Worm (Caenorhabditis elegans): ENCODE results near the gene tmed-1.

tmed-1 gene

DNA sequence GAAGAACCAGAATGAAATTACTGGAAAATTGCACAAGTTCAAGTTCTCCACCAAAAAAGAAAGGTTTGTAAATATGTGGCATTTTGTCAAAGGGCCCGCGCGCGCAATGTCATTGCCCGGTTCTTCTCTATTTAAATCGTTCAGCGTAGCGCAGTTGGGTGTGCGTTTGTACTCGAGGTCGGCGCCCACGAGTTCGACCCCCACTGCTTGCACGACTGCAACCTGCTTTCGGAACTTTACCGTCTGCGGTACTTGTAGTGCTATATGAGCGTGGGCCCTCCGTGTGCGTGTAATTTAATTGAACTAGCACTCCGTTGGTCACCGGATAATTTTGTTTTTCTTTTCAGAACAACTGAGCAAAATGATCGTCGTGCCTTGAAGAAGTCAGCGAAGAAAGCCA lies 8.5 kb upstream of the tmed-1 start (continued):
- no peak for TF ChIP-seq ahr-1 (tag; optimal IDR thresholded peaks at IDR 0.05)
- TF ChIP-seq C38D4.7 (GFP tag; optimal IDR thresholded peaks at IDR 0.05): no peak
- peak; percentile 54 for TF ChIP-seq ceh-6 (GFP tag; optimal IDR thresholded peaks at IDR 0.05)
- no peak for TF ChIP-seq pqm-1 (tag; optimal IDR thresholded peaks at IDR 0.05)
- no peak for TF ChIP-seq ttx-3 (tag; optimal IDR thresholded peaks at IDR 0.05)
- no peak for TF ChIP-seq ama-1 (optimal IDR thresholded peaks at IDR 0.05)
- TF ChIP-seq hlh-13 (GFP tag; optimal IDR thresholded peaks at IDR 0.05): peak; percentile 62
- peak; percentile 23 for TF ChIP-seq ceh-31 (tag; optimal IDR thresholded peaks at IDR 0.05)
- TF ChIP-seq gmeb-2 (tag; optimal IDR thresholded peaks at IDR 0.05): peak; percentile 68
- no peak for TF ChIP-seq fkh-10 (GFP tag; optimal IDR thresholded peaks at IDR 0.05)
- no peak for TF ChIP-seq F13H6.1 (tag; optimal IDR thresholded peaks at IDR 0.05)
- no peak for TF ChIP-seq lim-6 (tag; optimal IDR thresholded peaks at IDR 0.05)
- peak; percentile 4 for TF ChIP-seq mec-3 (tag; optimal IDR thresholded peaks at IDR 0.05; ENCODE audit: borderline replicate concordance)
- TF ChIP-seq nfya-1 (tag; optimal IDR thresholded peaks at IDR 0.05): peak; percentile 45
- TF ChIP-seq hlh-6 (tag; optimal IDR thresholded peaks at IDR 0.05): peak; percentile 67
- peak; percentile 36 for TF ChIP-seq ceh-19 (GFP tag; optimal IDR thresholded peaks at IDR 0.05)
- peak; percentile 76 for TF ChIP-seq pat-9 (tag; optimal IDR thresholded peaks at IDR 0.05)
- peak; percentile 65 for TF ChIP-seq ceh-2 (tag; optimal IDR thresholded peaks at IDR 0.05)
- peak; percentile 12 for TF ChIP-seq K09A11.1 (tag; optimal IDR thresholded peaks at IDR 0.05; ENCODE audit: insufficient read depth)
- no peak for TF ChIP-seq pha-4 (tag; optimal IDR thresholded peaks at IDR 0.05)
- TF ChIP-seq nhr-232 (tag; optimal IDR thresholded peaks at IDR 0.05): peak; percentile 54
- no peak for TF ChIP-seq rnt-1 (tag; optimal IDR thresholded peaks at IDR 0.05)
- peak; percentile 68 for TF ChIP-seq hlh-30 (tag; optimal IDR thresholded peaks at IDR 0.05; ENCODE audit: insufficient read depth)
- no peak for TF ChIP-seq eyg-1 (tag; optimal IDR thresholded peaks at IDR 0.05)
- TF ChIP-seq ceh-9 (tag; optimal IDR thresholded peaks at IDR 0.05): no peak
- TF ChIP-seq ztf-16 (tag; optimal IDR thresholded peaks at IDR 0.05): peak; percentile 63
- no peak for TF ChIP-seq pros-1 (tag; optimal IDR thresholded peaks at IDR 0.05)
- peak; percentile 66 for TF ChIP-seq sdc-2 (tag; optimal IDR thresholded peaks at IDR 0.05)
- peak; percentile 59 for TF ChIP-seq C08G9.2 (tag; optimal IDR thresholded peaks at IDR 0.05)
- peak; percentile 61 for TF ChIP-seq tbx-2 (tag; optimal IDR thresholded peaks at IDR 0.05)
- TF ChIP-seq ceh-14 (tag; optimal IDR thresholded peaks at IDR 0.05): peak; percentile 28
- peak; percentile 32 for TF ChIP-seq npax-4 (tag; optimal IDR thresholded peaks at IDR 0.05)
- no peak for TF ChIP-seq ceh-30 (tag; optimal IDR thresholded peaks at IDR 0.05)
- no peak for TF ChIP-seq unc-86 (tag; optimal IDR thresholded peaks at IDR 0.05)
- TF ChIP-seq T23F11.4 (GFP tag; optimal IDR thresholded peaks at IDR 0.05): peak; percentile 66
- TF ChIP-seq hlh-8 (tag; optimal IDR thresholded peaks at IDR 0.05): no peak
- peak; percentile 38 for TF ChIP-seq hlh-15 (tag; optimal IDR thresholded peaks at IDR 0.05)
- TF ChIP-seq zip-5 (tag; optimal IDR thresholded peaks at IDR 0.05): peak; percentile 71
- peak; percentile 36 for TF ChIP-seq ceh-48 (tag; optimal IDR thresholded peaks at IDR 0.05)
- TF ChIP-seq elt-2 (tag; optimal IDR thresholded peaks at IDR 0.05): peak; percentile 69
- peak; percentile 38 for TF ChIP-seq ceh-34 (tag; optimal IDR thresholded peaks at IDR 0.05)
- no peak for TF ChIP-seq elt-4 (tag; optimal IDR thresholded peaks at IDR 0.05)

DNA sequence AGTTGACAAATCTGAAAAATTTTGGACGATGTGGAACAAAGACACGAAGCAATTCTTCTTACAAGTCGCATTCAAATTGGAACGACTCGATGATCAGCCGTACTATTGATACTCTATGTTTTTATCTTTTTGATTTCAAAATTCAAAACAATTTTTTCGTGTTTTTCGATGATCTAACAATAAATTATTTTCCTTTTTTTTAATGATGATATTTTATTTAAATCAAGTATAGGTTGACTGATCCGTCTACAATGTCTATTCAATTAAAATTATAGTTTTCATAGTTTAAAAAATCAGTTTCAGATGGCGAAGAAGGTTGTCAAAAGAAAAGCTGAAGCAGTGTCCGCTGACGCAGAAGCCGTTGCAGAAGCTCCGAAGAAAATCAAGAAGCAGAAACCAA lies 7.2 kb upstream of the tmed-1 start, which contains the start of gene rbm-34:
rbm-34 (plus strand) TSS at position 301 of the 400 bp plus-strand sequence.
- TF ChIP-seq hlh-30 (tag; optimal IDR thresholded peaks at IDR 0.05; ENCODE audit: insufficient read depth) (no peak), ttx-3 (tag; optimal IDR thresholded peaks at IDR 0.05) (no peak), ahr-1 (tag; optimal IDR thresholded peaks at IDR 0.05) (no peak), ceh-24 (tag; optimal IDR thresholded peaks at IDR 0.05) (no peak), zip-5 (tag; optimal IDR thresholded peaks at IDR 0.05) (no peak), pax-1 (tag; optimal IDR thresholded peaks at IDR 0.05) (no peak)

Measured in whole organism, late embryonic.